Fruit fly (Drosophila melanogaster) whole organism, wandering third instar larva: ENCODE results near the gene IP3K2.

Source experiments
- CG32264 ChIP-seq: fragments of 200-800 bp; sonication (Bioruptor generic); optimal IDR thresholded peaks from 2 replicates; lab custom pipeline; 2016; ENCODE audit warnings: missing biosample characterization, missing genetic modification characterization
- CrebA ChIP-seq: fragments of 200-800 bp; sonication (Bioruptor generic); optimal IDR thresholded peaks from 2 replicates; lab custom pipeline; 2016; ENCODE audit warnings: missing biosample characterization, mild to moderate bottlenecking, missing genetic modification characterization, borderline replicate concordance
- HLH106 ChIP-seq: fragments of 200-800 bp; optimal IDR thresholded peaks from 3 replicates; lab custom pipeline; 2019; ENCODE audit warnings: missing biosample characterization, mild to moderate bottlenecking, missing genetic modification characterization, moderate library complexity
- Hnf4 ChIP-seq: fragments of 200-800 bp; sonication (Bioruptor generic); optimal IDR thresholded peaks from 2 replicates; lab custom pipeline; 2016; ENCODE audit warnings: missing biosample characterization, mild to moderate bottlenecking, missing genetic modification characterization
- N ChIP-seq: fragments of >200 bp; optimal IDR thresholded peaks from 2 replicates; lab custom pipeline; 2018; ENCODE audit warnings: missing biosample characterization, missing external identifiers, missing genetic modification characterization
- br ChIP-seq: fragments of 200-800 bp; sonication (Bioruptor generic); optimal IDR thresholded peaks from 2 replicates; lab custom pipeline; 2016; ENCODE audit warnings: missing biosample characterization, missing genetic modification characterization
- dl ChIP-seq, 2 experiments: fragments of 175-275, 200-275 bp in 1 of 2; fragments of 200-275 bp in 1 of 2; sonication (Bioruptor generic); optimal IDR thresholded peaks; lab custom pipeline; 2018; ENCODE audit warnings: mild to moderate bottlenecking in 2 of 2, missing biosample characterization in 2 of 2, missing genetic modification characterization in 2 of 2, moderate library complexity in 2 of 2; ENCODE audit not compliant: partially characterized antibody in 2 of 2, insufficient read depth in 1 of 2
- dmrt93B ChIP-seq: fragments of 200-800 bp; sonication (Bioruptor generic); optimal IDR thresholded peaks from 2 replicates; lab custom pipeline; 2018; ENCODE audit warnings: missing biosample characterization, mild to moderate bottlenecking, missing genetic modification characterization
- h ChIP-seq: fragments of 200-800 bp; sonication (Bioruptor generic); optimal IDR thresholded peaks from 3 replicates; lab custom pipeline; 2016; ENCODE audit warnings: missing biosample characterization, mild to moderate bottlenecking, missing genetic modification characterization
- lola ChIP-seq: fragments of >200 bp; optimal IDR thresholded peaks from 2 replicates; lab custom pipeline; 2017; ENCODE audit warnings: missing biosample characterization, missing genetic modification characterization
- psq ChIP-seq: fragments of 200-800 bp; sonication (Bioruptor generic); optimal IDR thresholded peaks from 3 replicates; lab custom pipeline; 2017; ENCODE audit warnings: missing biosample characterization, mild to moderate bottlenecking, missing genetic modification characterization, moderate library complexity
- rgr ChIP-seq: fragments of 200-800 bp; sonication (Bioruptor generic); optimal IDR thresholded peaks from 3 replicates; lab custom pipeline; 2016; ENCODE audit warnings: missing biosample characterization, mild to moderate bottlenecking, missing genetic modification characterization
- usp ChIP-seq: fragments of >200 bp; optimal IDR thresholded peaks from 2 replicates; lab custom pipeline; 2017; ENCODE audit warnings: missing biosample characterization, missing genetic modification characterization

DNA sequence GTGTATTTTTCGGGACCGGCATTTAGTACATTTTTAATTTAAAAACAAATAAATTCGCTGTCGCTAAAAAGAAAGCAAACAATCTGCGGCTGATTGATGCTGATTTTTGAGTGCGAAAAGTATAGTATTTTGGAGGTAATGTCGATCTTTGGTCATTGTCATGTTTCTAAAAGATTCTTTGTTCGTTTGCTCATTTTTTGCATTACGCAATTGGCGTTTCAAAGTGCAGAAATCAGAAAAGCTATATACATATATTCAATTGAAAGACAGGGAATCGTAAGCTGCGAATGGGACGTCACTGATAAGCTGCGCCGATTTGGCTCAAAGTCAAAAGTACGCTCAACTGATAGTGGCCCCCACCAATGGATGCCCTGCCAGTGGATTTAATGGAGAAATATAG lies 69.1 kb downstream of the IP3K2 start:
- no peak for TF ChIP-seq usp (GFP tag; lab: Kevin White, UChicago)
- TF ChIP-seq dmrt93B (GFP tag; lab: Kevin White, UChicago), result no peak
- TF ChIP-seq lola, result no peak
- no peak for TF ChIP-seq N (GFP tag; lab: Kevin White, UChicago)
- no peak for TF ChIP-seq psq (GFP tag; lab: Kevin White, UChicago)
- no peak for TF ChIP-seq br (GFP tag; lab: Kevin White, UChicago)
- TF ChIP-seq HLH106 (tag; lab: Kevin White, UChicago), result no peak
- TF ChIP-seq dl (GFP tag; optimal IDR thresholded peaks at IDR 0.05; lab: Kevin White, UChicago; ENCODE audit: insufficient read depth in 1 of 2, partially characterized antibody in 2 of 2), result no peak
- no peak for TF ChIP-seq rgr (GFP tag; lab: Kevin White, UChicago)
- no peak for TF ChIP-seq h
- TF ChIP-seq CG32264, result no peak
- no peak for TF ChIP-seq CrebA (GFP tag; lab: Kevin White, UChicago)
- TF ChIP-seq Hnf4 (GFP tag; lab: Kevin White, UChicago), result no peak
